Fruit fly (Drosophila melanogaster): ENCODE measurements around the gene Btk.

The Btk gene

dm6 chr2L:8242186-8242585 is 58.7 kb downstream of the Btk start, which contains the start of gene CG14277:
TSS of gene CG14277 (plus strand) at chr2L:8242486.
- TF ChIP-seq CG13204 (GFP tag; optimal IDR thresholded peaks at IDR 0.05) (no peak), fd96Ca (GFP tag; IDR thresholded peaks at IDR 0.05) (no peak), CG14655 (GFP tag; optimal IDR thresholded peaks at IDR 0.05) (no peak), Pif1A (GFP tag; optimal IDR thresholded peaks at IDR 0.05) (no peak), CG9948 (tag; optimal IDR thresholded peaks at IDR 0.05) (no peak), CG12605 (GFP tag; IDR thresholded peaks at IDR 0.05) (no peak), CG15710 (tag; optimal IDR thresholded peaks at IDR 0.05) (no peak), CG8301 (tag; optimal IDR thresholded peaks at IDR 0.05) (no peak), CG34367 (tag; optimal IDR thresholded peaks at IDR 0.05) (no peak)

DNA sequence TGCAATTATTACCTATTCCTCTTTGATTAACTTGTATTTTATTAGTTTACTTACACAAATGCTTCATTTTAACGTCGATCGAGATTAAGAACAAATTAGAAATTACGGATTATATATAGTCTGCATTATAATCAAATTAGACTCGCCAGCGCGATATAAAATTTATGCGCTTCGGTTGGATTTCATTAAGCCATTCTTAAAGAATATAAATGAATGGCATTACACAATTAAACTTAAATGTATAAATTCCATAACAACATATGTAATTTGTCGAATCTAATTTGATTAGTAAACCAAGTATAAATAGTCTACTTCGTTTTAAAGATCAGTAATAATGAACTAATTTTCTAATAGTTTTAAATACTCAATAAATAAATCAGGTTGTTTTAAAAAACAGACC is 59.2 kb downstream of the Btk start, which contains the start of gene Spn28F:
Gene Spn28F (minus strand): TSS at position 101 of the 400 bp plus-strand sequence.
- TF ChIP-seq Pif1A (GFP tag; optimal IDR thresholded peaks at IDR 0.05) (no peak), rn (GFP tag; IDR thresholded peaks at IDR 0.05) (no peak)

DNA sequence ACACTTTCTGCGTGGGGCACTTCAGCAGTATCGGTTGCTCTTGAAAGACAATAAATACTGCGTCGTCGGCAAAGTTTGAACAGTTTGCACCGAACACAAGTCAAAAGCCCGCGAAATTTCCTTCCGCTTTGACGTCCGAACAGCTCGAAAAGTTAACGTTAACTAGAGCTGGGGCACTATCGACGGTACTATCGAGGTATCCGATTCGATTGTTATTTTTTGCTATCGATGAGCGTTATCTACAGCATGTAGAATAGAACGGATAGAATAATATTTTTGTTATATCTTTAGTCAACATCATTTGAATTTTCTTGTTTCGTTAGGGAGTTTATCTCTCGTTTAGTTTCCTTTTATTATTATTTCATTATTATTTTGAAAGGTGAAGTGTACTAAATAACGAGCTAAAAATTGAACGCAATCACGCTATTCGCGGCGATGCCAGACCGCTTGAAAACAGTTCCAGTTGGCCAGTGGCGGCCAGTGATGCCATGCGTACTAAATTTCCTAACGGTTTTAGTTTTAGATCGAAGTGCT is 61.1 kb downstream of the Btk start, which contains the start of gene Pvr:
Gene Pvr (minus strand): TSS at position 167 of the 534 bp plus-strand sequence.
- TF ChIP-seq CG8301 (tag; optimal IDR thresholded peaks at IDR 0.05): no peak
- no peak for TF ChIP-seq Pif1A (GFP tag; optimal IDR thresholded peaks at IDR 0.05)
- no peak for TF ChIP-seq CG13204 (GFP tag; optimal IDR thresholded peaks at IDR 0.05)
- no peak for TF ChIP-seq rn (GFP tag; IDR thresholded peaks at IDR 0.05)
- no peak for TF ChIP-seq CG15710 (tag; optimal IDR thresholded peaks at IDR 0.05)
- TF ChIP-seq Pif1B (GFP tag; optimal IDR thresholded peaks at IDR 0.05): no peak
- no peak for TF ChIP-seq Snoo (tag; optimal IDR thresholded peaks at IDR 0.05)
- TF ChIP-seq Ets98B (GFP tag; IDR thresholded peaks at IDR 0.05): no peak
- TF ChIP-seq CG17806 (tag; optimal IDR thresholded peaks at IDR 0.05): no peak
- no peak for TF ChIP-seq gl (tag; optimal IDR thresholded peaks at IDR 0.05)
- no peak for TF ChIP-seq CG12605 (GFP tag; IDR thresholded peaks at IDR 0.05)
- TF ChIP-seq D1 (tag; optimal IDR thresholded peaks at IDR 0.05): no peak
- no peak for TF ChIP-seq CG9948 (tag; optimal IDR thresholded peaks at IDR 0.05)
- TF ChIP-seq fd96Ca (GFP tag; IDR thresholded peaks at IDR 0.05): no peak

DNA sequence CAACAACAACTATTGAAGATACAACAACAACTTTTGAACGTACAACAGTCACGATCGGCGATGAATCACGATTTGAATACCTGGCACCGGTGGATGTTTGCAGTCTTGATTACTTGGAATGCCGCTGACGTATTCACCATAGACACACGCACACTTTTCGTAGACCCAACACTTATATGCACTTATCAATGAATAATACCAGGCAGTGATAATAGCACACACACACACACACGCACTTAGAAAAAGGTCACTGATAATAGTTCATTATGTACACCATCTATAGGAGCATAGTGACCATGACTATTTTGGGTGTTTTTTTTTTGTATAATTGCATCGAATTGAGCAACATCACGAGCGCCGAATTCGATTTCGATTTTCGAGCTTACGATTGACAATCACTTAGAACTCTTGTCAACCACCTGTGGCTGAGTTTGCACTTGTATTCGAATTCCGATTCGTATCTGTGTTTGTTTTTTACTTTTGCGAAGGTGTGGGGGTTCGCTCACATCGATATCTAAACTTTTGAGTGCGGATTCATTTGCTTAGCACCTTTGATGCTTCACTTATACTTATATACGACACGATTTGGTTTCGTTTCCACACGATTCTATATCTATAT is 61.7 kb downstream of the Btk start:
- TF ChIP-seq CG8159 (tag; optimal IDR thresholded peaks at IDR 0.05): no peak

- TF ChIP-seq CG17806 (tag; optimal IDR thresholded peaks at IDR 0.05) (no peak), D1 (tag; optimal IDR thresholded peaks at IDR 0.05) (no peak), CG34367 (tag; optimal IDR thresholded peaks at IDR 0.05) (no peak), EcR (GFP tag; optimal IDR thresholded peaks at IDR 0.05) (no peak), CG9948 (tag; optimal IDR thresholded peaks at IDR 0.05) (no peak), Pif1A (GFP tag; optimal IDR thresholded peaks at IDR 0.05) (peak; percentile 13), CG8159 (tag; optimal IDR thresholded peaks at IDR 0.05) (peak; percentile 1), fd96Ca (GFP tag; IDR thresholded peaks at IDR 0.05) (no peak), gl (tag; optimal IDR thresholded peaks at IDR 0.05) (no peak), CG32121 (GFP tag; IDR thresholded peaks at IDR 0.05) (no peak), Snoo (tag; optimal IDR thresholded peaks at IDR 0.05) (peak; percentile 1), CG13204 (GFP tag; optimal IDR thresholded peaks at IDR 0.05) (no peak), CG10348 (GFP tag; IDR thresholded peaks at IDR 0.05) (no peak), CG8301 (tag; optimal IDR thresholded peaks at IDR 0.05) (no peak), CG14655 (GFP tag; optimal IDR thresholded peaks at IDR 0.05) (no peak), CG15710 (tag; optimal IDR thresholded peaks at IDR 0.05) (no peak)
Observed at dm6 chr2L:8233571-8233970, 67.3 kb downstream of the Btk start.

- TF ChIP-seq CG14655 (GFP tag; optimal IDR thresholded peaks at IDR 0.05): peak; percentile 89
- peak; percentile 91 for TF ChIP-seq CG15710 (tag; optimal IDR thresholded peaks at IDR 0.05)
- TF ChIP-seq CG32121 (GFP tag; IDR thresholded peaks at IDR 0.05): peak; percentile 60
- peak; percentile 20 for TF ChIP-seq EcR (GFP tag; optimal IDR thresholded peaks at IDR 0.05)
- peak; percentile 81 for TF ChIP-seq CG13204 (GFP tag; optimal IDR thresholded peaks at IDR 0.05)
- 0 out of 2 replicates have a peak, but pooled peaks have one; percentile 26 for TF ChIP-seq rn (GFP tag; IDR thresholded peaks at IDR 0.05)
- TF ChIP-seq Pif1A (GFP tag; optimal IDR thresholded peaks at IDR 0.05): peak; percentile 84
- peak; percentile 89 for TF ChIP-seq gl (tag; optimal IDR thresholded peaks at IDR 0.05)
- peak; percentile 84 for TF ChIP-seq CG12605 (GFP tag; IDR thresholded peaks at IDR 0.05)
- TF ChIP-seq CG34367 (tag; optimal IDR thresholded peaks at IDR 0.05): peak; percentile 91
- TF ChIP-seq Pif1B (GFP tag; optimal IDR thresholded peaks at IDR 0.05): peak; percentile 85
- peak; percentile 55 for TF ChIP-seq Snoo (tag; optimal IDR thresholded peaks at IDR 0.05)
- no peak for TF ChIP-seq CG10348 (GFP tag; IDR thresholded peaks at IDR 0.05)
- TF ChIP-seq CG9948 (tag; optimal IDR thresholded peaks at IDR 0.05): peak; percentile 89
- TF ChIP-seq fd96Ca (GFP tag; IDR thresholded peaks at IDR 0.05): peak; percentile 89
- peak; percentile 85 for TF ChIP-seq CG8301 (tag; optimal IDR thresholded peaks at IDR 0.05)
- peak; percentile 89 for TF ChIP-seq CG8159 (tag; optimal IDR thresholded peaks at IDR 0.05)
- peak; percentile 91 for TF ChIP-seq CG4496 (GFP tag; IDR thresholded peaks at IDR 0.05)
- peak; percentile 49 for TF ChIP-seq D1 (tag; optimal IDR thresholded peaks at IDR 0.05)
- peak; percentile 75 for TF ChIP-seq Ets98B (GFP tag; IDR thresholded peaks at IDR 0.05)
- peak; percentile 91 for TF ChIP-seq CG17806 (tag; optimal IDR thresholded peaks at IDR 0.05)
Observed at dm6 chr2L:8232389-8232788, 68.5 kb downstream of the Btk start.

Data from whole organism, pupa.